Fruit fly (Drosophila melanogaster) whole organism: Measurements from ENCODE around the gene MBD-like.

Source experiments
- CG8478 ChIP-seq: fragments of >200 bp; optimal IDR thresholded peaks from 2 replicates; lab custom pipeline; 2018; ENCODE audit warnings: inconsistent platforms
- Dll ChIP-seq: fragments of >200 bp; optimal IDR thresholded peaks from 2 replicates; lab custom pipeline; 2017
- EcR ChIP-seq, 2 experiments: fragments of >200 bp; optimal IDR thresholded peaks; 2 replicates each; lab custom pipeline; 2017; ENCODE audit warnings: missing biosample characterization in 2 of 2, missing genetic modification characterization in 2 of 2, missing genetic modification reagents in 2 of 2
- pan ChIP-seq: fragments of >200 bp; optimal IDR thresholded peaks from 2 replicates; lab custom pipeline; 2017
- psq ChIP-seq: fragments of >200 bp; optimal IDR thresholded peaks from 2 replicates; lab custom pipeline; 2017
- usp ChIP-seq: fragments of >200 bp; optimal IDR thresholded peaks from 2 replicates; lab custom pipeline; 2017; ENCODE audit warnings: missing biosample characterization, missing genetic modification characterization, mixed read lengths

- TF ChIP-seq usp (no peak), CG8478 (no peak), psq (lab: Kevin White, UChicago) (no peak), EcR (GFP tag; optimal IDR thresholded peaks at IDR 0.05; lab: Kevin White, UChicago) (no peak), Dll (lab: Kevin White, UChicago) (no peak), pan (lab: Kevin White, UChicago) (no peak)
Observed at dm6 chr3R:9559413-9560014, at the start of gene MBD-like, which contains the start of gene AP-1mu.
